Fruit fly (Drosophila melanogaster): ENCODE data around the gene CG6847.
A peak's percentile ranks its signal among the peaks of the same experiment; 100 is the strongest.

CG6847 gene

DNA sequence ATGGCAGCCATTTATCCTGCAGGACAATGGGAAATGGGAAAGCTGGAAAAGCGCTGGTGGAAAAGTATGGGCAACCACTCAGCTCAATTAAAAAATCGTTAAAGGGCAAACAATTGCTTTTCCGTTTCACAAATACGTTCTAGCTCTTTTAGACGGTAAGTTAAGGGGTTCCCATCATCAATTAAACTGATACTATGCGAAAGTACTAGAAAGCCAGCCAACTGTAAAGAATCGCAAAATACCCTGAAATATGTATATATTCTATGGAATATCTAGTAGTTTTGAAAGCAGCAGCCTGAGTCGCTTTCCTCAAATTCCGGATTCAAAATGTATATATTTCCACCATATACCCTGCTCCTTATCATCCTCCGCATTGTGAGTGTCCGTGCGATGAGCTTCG is 27.8 kb upstream of the CG6847 start, which contains the start of gene CG12985:
Gene CG12985 (plus strand): TSS at position 301 of the 400 bp plus-strand sequence.
- no peak for TF ChIP-seq usp (GFP tag; optimal IDR thresholded peaks at IDR 0.05)
- TF ChIP-seq foxo (GFP tag; optimal IDR thresholded peaks at IDR 0.05), result no peak
- no peak for TF ChIP-seq rgr (GFP tag; optimal IDR thresholded peaks at IDR 0.05)
- TF ChIP-seq jim (GFP tag; optimal IDR thresholded peaks at IDR 0.05), result no peak

DNA sequence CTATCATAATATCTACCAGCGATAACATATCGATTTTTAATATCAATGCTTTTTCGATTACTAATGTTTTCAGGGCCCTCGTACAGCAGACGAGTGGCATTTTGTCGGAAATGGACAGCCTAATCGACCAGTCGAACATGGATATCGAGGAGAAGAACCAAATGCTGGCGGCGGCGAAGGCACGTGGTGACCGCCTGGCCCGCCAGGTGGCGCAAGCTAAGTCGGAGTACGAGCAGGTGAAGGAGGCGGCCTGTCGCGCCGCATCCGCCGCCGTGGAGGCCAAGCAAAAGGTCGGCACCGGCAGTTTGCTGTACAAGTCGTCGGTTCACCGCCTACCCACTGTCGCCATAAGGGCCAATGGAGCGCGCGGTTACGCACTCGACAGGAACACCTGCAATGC is 26.7 kb upstream of the CG6847 start:
- no peak for TF ChIP-seq jim (GFP tag; optimal IDR thresholded peaks at IDR 0.05)
- TF ChIP-seq br (GFP tag; optimal IDR thresholded peaks at IDR 0.05), result no peak
- no peak for TF ChIP-seq dmrt93B (GFP tag; optimal IDR thresholded peaks at IDR 0.05)
- TF ChIP-seq Mio (GFP tag; optimal IDR thresholded peaks at IDR 0.05), result no peak
- TF ChIP-seq Hnf4 (GFP tag; optimal IDR thresholded peaks at IDR 0.05), result no peak
- TF ChIP-seq Myc (optimal IDR thresholded peaks at IDR 0.05), result no peak
- no peak for TF ChIP-seq CrebA (GFP tag; optimal IDR thresholded peaks at IDR 0.05; ENCODE audit: borderline replicate concordance)
- no peak for TF ChIP-seq Hr83 (GFP tag; optimal IDR thresholded peaks at IDR 0.05; ENCODE audit: poor library complexity, severe bottlenecking)
- no peak for TF ChIP-seq lola (GFP tag; optimal IDR thresholded peaks at IDR 0.05)
- TF ChIP-seq h (GFP tag; optimal IDR thresholded peaks at IDR 0.05), result no peak
- TF ChIP-seq OdsH (GFP tag; optimal IDR thresholded peaks at IDR 0.05), result no peak
- no peak for TF ChIP-seq GATAd (GFP tag; optimal IDR thresholded peaks at IDR 0.05)
- no peak for TF ChIP-seq woc (GFP tag; optimal IDR thresholded peaks at IDR 0.05)
- TF ChIP-seq CG32264 (GFP tag; optimal IDR thresholded peaks at IDR 0.05), result no peak
- TF ChIP-seq foxo (GFP tag; optimal IDR thresholded peaks at IDR 0.05), result no peak
- TF ChIP-seq ey (GFP tag; optimal IDR thresholded peaks at IDR 0.05), result no peak
- TF ChIP-seq Vsx2 (GFP tag; optimal IDR thresholded peaks at IDR 0.05; ENCODE audit: partially characterized antibody), result no peak
- TF ChIP-seq fru (GFP tag; optimal IDR thresholded peaks at IDR 0.05), result no peak

- TF ChIP-seq psq (GFP tag; optimal IDR thresholded peaks at IDR 0.05), result peak; percentile 13
- no peak for TF ChIP-seq N (GFP tag; optimal IDR thresholded peaks at IDR 0.05)
Observed at dm6 chrX:17885295-17885694, 26.0 kb upstream of the CG6847 start.

- TF ChIP-seq Jra (GFP tag; optimal IDR thresholded peaks at IDR 0.05) (no peak), CG32264 (GFP tag; optimal IDR thresholded peaks at IDR 0.05) (no peak), tai (GFP tag; optimal IDR thresholded peaks at IDR 0.05) (no peak), foxo (GFP tag; optimal IDR thresholded peaks at IDR 0.05) (no peak), lola (GFP tag; optimal IDR thresholded peaks at IDR 0.05) (no peak), Myc (optimal IDR thresholded peaks at IDR 0.05) (no peak), Abd-B (GFP tag; optimal IDR thresholded peaks at IDR 0.05) (no peak), fru (GFP tag; optimal IDR thresholded peaks at IDR 0.05) (no peak), Dif (GFP tag; optimal IDR thresholded peaks at IDR 0.05; ENCODE audit: partially characterized antibody) (no peak), CrebA (GFP tag; optimal IDR thresholded peaks at IDR 0.05; ENCODE audit: borderline replicate concordance) (no peak), woc (GFP tag; optimal IDR thresholded peaks at IDR 0.05) (no peak), Rel (GFP tag; optimal IDR thresholded peaks at IDR 0.05) (no peak), Rel (tag; optimal IDR thresholded peaks at IDR 0.05) (no peak), sv (GFP tag; optimal IDR thresholded peaks at IDR 0.05) (no peak), pan (optimal IDR thresholded peaks at IDR 0.05) (no peak), Vsx2 (GFP tag; optimal IDR thresholded peaks at IDR 0.05; ENCODE audit: partially characterized antibody) (no peak), CG9705 (GFP tag; optimal IDR thresholded peaks at IDR 0.05) (no peak), br (GFP tag; optimal IDR thresholded peaks at IDR 0.05) (no peak), dsf (GFP tag; optimal IDR thresholded peaks at IDR 0.05; ENCODE audit: borderline replicate concordance) (no peak)
Observed at dm6 chrX:17886107-17886448, 25.2 kb upstream of the CG6847 start.

DNA sequence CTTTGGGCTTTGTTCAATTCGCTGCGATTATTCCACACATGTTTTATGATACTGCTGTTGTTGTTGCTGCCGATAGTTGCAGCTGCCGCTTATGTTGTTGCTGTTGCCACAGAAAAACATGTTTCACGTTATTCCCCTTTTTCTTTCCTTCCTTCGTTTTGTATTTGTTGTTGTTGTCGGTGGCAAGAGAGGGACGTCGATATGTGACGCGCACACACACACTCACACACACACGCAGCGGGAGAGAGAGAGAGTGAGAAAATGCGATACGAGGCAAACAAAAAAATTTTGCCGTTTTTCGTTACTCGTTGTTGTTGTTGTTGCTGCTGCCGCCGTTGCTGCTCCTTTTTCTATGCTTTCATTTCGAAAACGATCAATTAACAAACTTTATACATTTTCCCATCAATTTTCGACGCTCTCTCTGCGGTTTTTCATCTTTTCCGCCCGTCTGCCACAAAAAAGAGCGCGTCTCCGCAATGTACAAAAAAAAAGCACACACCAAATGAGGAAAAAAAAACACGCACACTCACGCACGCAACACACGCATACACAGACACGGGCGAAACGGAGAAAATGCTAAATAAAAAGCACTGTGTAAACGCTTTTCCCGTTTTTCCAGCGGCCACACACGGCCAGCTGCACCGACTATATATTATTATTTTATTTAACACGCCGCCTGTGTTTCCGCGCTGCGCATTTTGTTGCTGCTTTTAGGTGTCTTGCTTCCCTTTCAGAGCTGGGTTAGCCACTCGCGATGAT is 24.6 kb upstream of the CG6847 start:
- TF ChIP-seq brk (GFP tag; optimal IDR thresholded peaks at IDR 0.05) (peak; percentile 56), usp (GFP tag; optimal IDR thresholded peaks at IDR 0.05) (no peak), sv (GFP tag; optimal IDR thresholded peaks at IDR 0.05) (peak; percentile 1), h (GFP tag; optimal IDR thresholded peaks at IDR 0.05) (peak; percentile 28), br (GFP tag; optimal IDR thresholded peaks at IDR 0.05) (peak; percentile 44), CG9705 (GFP tag; optimal IDR thresholded peaks at IDR 0.05) (no peak), Sp1 (GFP tag; optimal IDR thresholded peaks at IDR 0.05) (peak; percentile 38), dsf (GFP tag; optimal IDR thresholded peaks at IDR 0.05; ENCODE audit: borderline replicate concordance) (no peak), psq (GFP tag; optimal IDR thresholded peaks at IDR 0.05) (peak; percentile 69), HLH106 (tag; optimal IDR thresholded peaks at IDR 0.05) (peak; percentile 24), ey (GFP tag; optimal IDR thresholded peaks at IDR 0.05) (peak; percentile 1), dl (GFP tag; optimal IDR thresholded peaks at IDR 0.05; ENCODE audit: insufficient read depth in 1 of 2, partially characterized antibody in 2 of 2) (no peak), Rel (GFP tag; optimal IDR thresholded peaks at IDR 0.05) (no peak), Rel (tag; optimal IDR thresholded peaks at IDR 0.05) (peak; percentile 99), Dfd (GFP tag; optimal IDR thresholded peaks at IDR 0.05) (peak; percentile 46), Abd-B (GFP tag; optimal IDR thresholded peaks at IDR 0.05) (no peak)
